Worm (Caenorhabditis elegans) whole organism, midembryonic: ENCODE results near the gene Y43C5A.4.
A peak's percentile ranks its signal among the peaks of the same experiment; 100 is the strongest.
"Not testable (repeated sequence)": the region's sequence is repeated elsewhere in the genome, so short reads cannot be mapped to it uniquely, and the experiment has no call there.

Experiments used
- T22C8.4 ChIP-seq: fragments of 200-800 bp; sonication (Bioruptor generic); IDR thresholded peaks from 2 replicates; pipeline ENCODE4 v1.3.6; 2022; ENCODE audit warnings: missing genetic modification characterization, missing compliant biosample characterization
- cog-1 ChIP-seq: sonication (generic microtip); optimal IDR thresholded peaks from 2 replicates; lab custom pipeline; 2016; ENCODE audit warnings: missing genetic modification characterization, missing compliant biosample characterization
- klf-2 ChIP-seq: fragments of 200-800 bp; sonication (Bioruptor generic); conservative IDR thresholded peaks from 2 replicates; pipeline ENCODE4 v1.3.6; 2022; ENCODE audit warnings: missing genetic modification reagents, missing genetic modification characterization, missing compliant biosample characterization
- med-1 ChIP-seq: sonication (generic microtip); optimal IDR thresholded peaks from 2 replicates; lab custom pipeline; 2017; ENCODE audit warnings: missing genetic modification characterization, mild to moderate bottlenecking, missing compliant biosample characterization, antibody characterized with exemption, missing genetic modification reagents; ENCODE audit not compliant: insufficient read depth
- ref-1 ChIP-seq: fragments of 200-800 bp; sonication (Bioruptor generic); conservative IDR thresholded peaks from 2 replicates; pipeline ENCODE4 v1.3.6; 2022; ENCODE audit warnings: missing genetic modification reagents, missing genetic modification characterization, missing compliant biosample characterization
- tab-1 ChIP-seq: fragments of 200-800 bp; sonication (Bioruptor generic); IDR thresholded peaks from 2 replicates; pipeline ENCODE4 v1.3.6; 2022; ENCODE audit warnings: missing genetic modification characterization, missing compliant biosample characterization
- ztf-29 ChIP-seq: fragments of 200-800 bp; sonication (Bioruptor generic); IDR thresholded peaks from 2 replicates; pipeline ENCODE4 v1.3.6; 2022; ENCODE audit warnings: missing genetic modification reagents, missing genetic modification characterization, missing compliant biosample characterization

- TF ChIP-seq klf-2 (GFP tag; lab: Robert Waterston, UW) (0 out of 2 replicates have a peak, but pooled peaks have one; percentile 25), tab-1 (GFP tag; lab: Robert Waterston, UW) (0 out of 2 replicates have a peak, but pooled peaks have one; percentile 5)
- TF ChIP-seq cog-1 (tag; lab: Kevin White, UChicago); med-1 (GFP tag; lab: Kevin White, UChicago); ztf-29 (GFP tag; lab: Robert Waterston, UW); T22C8.4 (GFP tag; lab: Robert Waterston, UW); ref-1: not testable (repeated sequence)
These were observed 14.9 kb upstream of the Y43C5A.4 start for ce11 chrIV:10262882-10263281.
